Worm (Caenorhabditis elegans) whole organism, L1 larva: Measurements from ENCODE around the gene F41C6.4.

Source experiments
- blmp-1 ChIP-seq: fragments of 150-350 bp; optimal IDR thresholded peaks from 2 replicates; lab custom pipeline; 2014; ENCODE audit warnings: missing biosample characterization, missing genetic modification characterization
- elt-2 ChIP-seq: sonication (generic microtip); optimal IDR thresholded peaks from 2 replicates; lab custom pipeline; 2016; ENCODE audit warnings: missing genetic modification characterization, mild to moderate bottlenecking, inconsistent platforms, missing compliant biosample characterization, missing genetic modification reagents
- nhr-12 ChIP-seq: sonication (generic microtip); optimal IDR thresholded peaks from 2 replicates; lab custom pipeline; 2017; ENCODE audit warnings: missing biosample characterization, missing genetic modification characterization

- TF ChIP-seq nhr-12 (tag; lab: Kevin White, UChicago): no peak
- TF ChIP-seq elt-2: no peak
- no peak for TF ChIP-seq blmp-1 (tag; lab: Kevin White, UChicago)
Observed at ce11 chrX:6877436-6877835, 2.8 kb upstream of the F41C6.4 start, which contains the start of gene col-173.
